Fruit fly (Drosophila melanogaster): ENCODE measurements around the gene ValRS-m.

ValRS-m gene

dm6 chr3L:8925679-8926078, 38.9 kb downstream of the ValRS-m start (continued):
- TF ChIP-seq CG6254 (GFP tag; optimal IDR thresholded peaks at IDR 0.05) (peak; percentile 58), Sox102F (GFP tag; optimal IDR thresholded peaks at IDR 0.05) (peak; percentile 40), gro (GFP tag; optimal IDR thresholded peaks at IDR 0.05) (no peak), so (GFP tag; IDR thresholded peaks at IDR 0.05) (no peak), Dp (GFP tag; optimal IDR thresholded peaks at IDR 0.05) (no peak), CG4282 (GFP tag; optimal IDR thresholded peaks at IDR 0.05) (no peak), CG34224 (GFP tag; IDR thresholded peaks at IDR 0.05; ENCODE audit: partially characterized antibody) (no peak), B-H2 (GFP tag; optimal IDR thresholded peaks at IDR 0.05) (no peak), bcd (GFP tag; optimal IDR thresholded peaks at IDR 0.05) (no peak), CG17829 (tag; optimal IDR thresholded peaks at IDR 0.05) (no peak), Adf1 (GFP tag; IDR thresholded peaks at IDR 0.05) (no peak), CG10431 (GFP tag; optimal IDR thresholded peaks at IDR 0.05) (peak; percentile 79), CG10462 (GFP tag; optimal IDR thresholded peaks at IDR 0.05) (no peak), sqz (GFP tag; optimal IDR thresholded peaks at IDR 0.05) (peak; percentile 14), CG12236 (GFP tag; optimal IDR thresholded peaks at IDR 0.05) (peak; percentile 21), bbx (GFP tag; IDR thresholded peaks at IDR 0.05; ENCODE audit: partially characterized antibody) (no peak), ash1 (GFP tag; optimal IDR thresholded peaks at IDR 0.05) (no peak), CG16863 (GFP tag; optimal IDR thresholded peaks at IDR 0.05) (peak; percentile 14), CHES-1-like (GFP tag; optimal IDR thresholded peaks at IDR 0.05) (no peak), CG4404 (GFP tag; IDR thresholded peaks at IDR 0.05) (no peak), dmrt11E (tag; optimal IDR thresholded peaks at IDR 0.05) (peak; percentile 23), CG9437 (GFP tag; optimal IDR thresholded peaks at IDR 0.05) (no peak), cwo (GFP tag; optimal IDR thresholded peaks at IDR 0.05) (no peak), CG7271 (tag; optimal IDR thresholded peaks at IDR 0.05) (peak; percentile 30), CG7745 (tag; optimal IDR thresholded peaks at IDR 0.05) (peak; percentile 78), Atf3 (GFP tag; optimal IDR thresholded peaks at IDR 0.05) (no peak), Ada2b (GFP tag; IDR thresholded peaks at IDR 0.05) (no peak), D (optimal IDR thresholded peaks at IDR 0.05) (no peak), D (GFP tag; optimal IDR thresholded peaks at IDR 0.05) (peak; percentile 62), nerfin-1 (tag; optimal IDR thresholded peaks at IDR 0.05) (peak; percentile 23), rib (GFP tag; IDR thresholded peaks at IDR 0.05) (no peak), odd (GFP tag; optimal IDR thresholded peaks at IDR 0.05) (peak; percentile 63), Hr39 (optimal IDR thresholded peaks at IDR 0.05) (no peak), Rfx (GFP tag; IDR thresholded peaks at IDR 0.05) (no peak), CG11723 (GFP tag; optimal IDR thresholded peaks at IDR 0.05) (peak; percentile 2), hb (GFP tag; IDR thresholded peaks at IDR 0.05; ENCODE audit: partially characterized antibody) (no peak), psq (GFP tag; optimal IDR thresholded peaks at IDR 0.05) (no peak), Dek (tag; optimal IDR thresholded peaks at IDR 0.05) (no peak), CG7357 (GFP tag; IDR thresholded peaks at IDR 0.05) (no peak), sr (GFP tag; IDR thresholded peaks at IDR 0.05) (no peak)

dm6 chr3L:8924999-8925398, 39.6 kb downstream of the ValRS-m start:
- no peak for TF ChIP-seq gsb-n (tag; optimal IDR thresholded peaks at IDR 0.05)
- TF ChIP-seq Asciz (GFP tag; optimal IDR thresholded peaks at IDR 0.05) = no peak
- no peak for TF ChIP-seq Myb (GFP tag; optimal IDR thresholded peaks at IDR 0.05)
- TF ChIP-seq Elba2 (GFP tag; optimal IDR thresholded peaks at IDR 0.05) = no peak
- TF ChIP-seq CG11723 (GFP tag; optimal IDR thresholded peaks at IDR 0.05) = no peak
- TF ChIP-seq CG3407 (GFP tag; optimal IDR thresholded peaks at IDR 0.05) = no peak
- no peak for TF ChIP-seq trh (GFP tag; optimal IDR thresholded peaks at IDR 0.05)
- no peak for TF ChIP-seq CG4730 (GFP tag; IDR thresholded peaks at IDR 0.05)
- no peak for TF ChIP-seq Jarid2 (GFP tag; optimal IDR thresholded peaks at IDR 0.05)
- TF ChIP-seq CG7556 (GFP tag; optimal IDR thresholded peaks at IDR 0.05) = no peak
- TF ChIP-seq cato (GFP tag; optimal IDR thresholded peaks at IDR 0.05; ENCODE audit: borderline replicate concordance) = no peak
- TF ChIP-seq CG11093 (GFP tag; IDR thresholded peaks at IDR 0.05) = no peak
- TF ChIP-seq CG34422 (GFP tag; IDR thresholded peaks at IDR 0.05) = no peak
- peak; percentile 90 for TF ChIP-seq Blimp-1 (GFP tag; optimal IDR thresholded peaks at IDR 0.05)
- TF ChIP-seq sug (tag; optimal IDR thresholded peaks at IDR 0.05) = no peak

Measured in whole organism, embryonic.